Worm (Caenorhabditis elegans) whole organism, late embryonic: ENCODE measurements around the gene T11F9.1.
"Not testable (repeated sequence)": the region's sequence is repeated elsewhere in the genome, so short reads cannot be mapped to it uniquely, and the experiment has no call there.

Source experiments
- C38D4.7 ChIP-seq: fragments of 200-800 bp; sonication (Bioruptor generic); optimal IDR thresholded peaks from 2 replicates; lab custom pipeline; 2018; ENCODE audit warnings: mild to moderate bottlenecking, missing genetic modification characterization, moderate library complexity, missing compliant biosample characterization
- T23F11.4 ChIP-seq: fragments of 200-800 bp; sonication (Bioruptor generic); optimal IDR thresholded peaks from 2 replicates; lab custom pipeline; 2018; ENCODE audit warnings: mild to moderate bottlenecking, missing genetic modification characterization, missing compliant biosample characterization
- dmd-4 ChIP-seq: sonication (generic microtip); optimal IDR thresholded peaks from 2 replicates; lab custom pipeline; 2016; ENCODE audit warnings: borderline replicate concordance, missing genetic modification characterization, missing compliant biosample characterization
- lin-11 ChIP-seq: fragments of 200-800 bp; sonication (Bioruptor generic); optimal IDR thresholded peaks from 2 replicates; lab custom pipeline; 2018; ENCODE audit warnings: mild to moderate bottlenecking, missing genetic modification characterization, missing compliant biosample characterization
- nfya-1 ChIP-seq: sonication (generic microtip); optimal IDR thresholded peaks from 2 replicates; lab custom pipeline; 2017; ENCODE audit warnings: missing genetic modification characterization, mild to moderate bottlenecking, missing compliant biosample characterization, antibody characterized with exemption, moderate library complexity
- pag-3 ChIP-seq: sonication (generic microtip); optimal IDR thresholded peaks from 2 replicates; lab custom pipeline; 2016; ENCODE audit warnings: missing compliant biosample characterization, missing genetic modification characterization, borderline replicate concordance
- unc-55 ChIP-seq: sonication (generic microtip); optimal IDR thresholded peaks from 2 replicates; lab custom pipeline; 2017; ENCODE audit warnings: missing biosample characterization, missing genetic modification reagents, missing genetic modification characterization

- not testable (repeated sequence) for TF ChIP-seq nfya-1 (tag; lab: Kevin White, UChicago); pag-3 (tag; lab: Kevin White, UChicago); unc-55; dmd-4; T23F11.4 (GFP tag; lab: Kevin White, UChicago); C38D4.7 (GFP tag; lab: Kevin White, UChicago); lin-11
Measured at ce11 chrV:11483580-11484092, 24.3 kb downstream of the T11F9.1 start, which contains the start of gene col-157.
